Worm (Caenorhabditis elegans): ENCODE measurements around the gene R11G1.1.

The R11G1.1 gene

DNA sequence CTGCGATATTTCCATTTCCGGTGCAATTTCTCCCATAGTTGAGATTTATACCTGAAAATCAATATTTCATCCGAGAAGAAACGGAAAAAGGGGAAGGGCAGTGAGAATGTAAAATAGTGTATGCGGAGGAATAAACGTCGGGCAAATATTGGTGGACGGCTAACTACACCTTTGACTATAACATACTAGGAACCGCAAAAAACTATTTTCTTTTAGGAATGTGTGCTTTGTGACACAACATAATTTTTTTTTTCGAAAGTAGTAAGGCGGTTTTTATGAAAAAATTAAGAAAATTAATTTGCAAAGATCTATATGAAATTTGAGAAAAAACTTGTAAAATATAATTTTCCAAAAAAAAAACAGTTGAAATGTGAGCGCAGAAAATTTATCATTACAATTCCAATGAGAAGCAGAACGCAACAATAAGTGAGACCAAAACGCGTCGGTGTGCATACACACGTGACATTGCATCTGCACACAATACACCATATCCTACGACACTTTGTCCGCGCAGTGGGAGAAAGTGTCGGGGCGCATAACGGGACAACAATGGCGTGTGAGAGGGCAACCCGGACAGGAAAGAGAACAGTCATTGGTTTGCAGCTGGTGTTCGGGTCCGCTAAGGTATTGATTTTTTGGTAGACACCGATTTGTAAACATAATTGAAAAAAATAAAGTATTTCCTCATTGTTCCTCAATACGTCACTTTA lies 9.0 kb upstream of the R11G1.1 start, which contains the start of the genes sax-1 and R11G1.2:
sax-1 (minus strand) TSS at position 51 of the 710 bp plus-strand sequence.
R11G1.2 (plus strand) TSS at position 515 of the 710 bp plus-strand sequence.
- TF ChIP-seq sptf-1 (tag; optimal IDR thresholded peaks at IDR 0.05) (no peak), mep-1 (tag; optimal IDR thresholded peaks at IDR 0.05) (peak; percentile 40), nhr-76 (tag; optimal IDR thresholded peaks at IDR 0.05) (no peak), pha-4 (tag; optimal IDR thresholded peaks at IDR 0.05) (peak; percentile 59), snpc-4 (tag; optimal IDR thresholded peaks at IDR 0.05) (no peak), cnd-1 (tag; optimal IDR thresholded peaks at IDR 0.05) (peak; percentile 5), lsy-2 (tag; optimal IDR thresholded peaks at IDR 0.05) (peak; percentile 6), nhr-237 (tag; optimal IDR thresholded peaks at IDR 0.05) (no peak), blmp-1 (tag; optimal IDR thresholded peaks at IDR 0.05) (no peak), nhr-2 (tag; optimal IDR thresholded peaks at IDR 0.05) (peak; percentile 86), lin-32 (GFP tag; optimal IDR thresholded peaks at IDR 0.05) (peak; percentile 25), mls-2 (tag; optimal IDR thresholded peaks at IDR 0.05) (peak; percentile 3), nhr-12 (tag; optimal IDR thresholded peaks at IDR 0.05) (no peak), lin-13 (tag; optimal IDR thresholded peaks at IDR 0.05) (peak; percentile 73)

DNA sequence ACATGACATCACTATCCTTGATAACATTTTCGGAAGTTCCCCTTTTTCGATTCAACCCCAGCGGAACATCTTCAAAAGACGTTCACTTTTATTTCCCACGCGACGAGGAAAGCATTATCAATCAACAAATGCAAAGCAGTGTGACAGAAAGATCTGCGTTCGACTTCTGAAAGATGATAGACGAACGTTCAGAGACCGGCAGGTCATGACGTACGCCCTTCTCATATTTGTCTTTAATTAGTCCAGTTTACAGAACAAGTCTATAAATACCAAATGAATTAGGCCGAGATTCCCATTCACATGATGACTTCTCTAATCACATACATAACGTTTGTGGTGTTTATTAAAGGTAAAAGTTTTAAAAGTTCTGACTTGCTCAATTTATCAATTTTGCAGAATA lies 4.7 kb upstream of the R11G1.1 start, which contains the start of gene R11G1.11:
R11G1.11 (plus strand) TSS at position 301 of the 400 bp plus-strand sequence.
- TF ChIP-seq elt-3 (tag; optimal IDR thresholded peaks at IDR 0.05) (peak; percentile 0), lin-13 (tag; optimal IDR thresholded peaks at IDR 0.05) (no peak)

DNA sequence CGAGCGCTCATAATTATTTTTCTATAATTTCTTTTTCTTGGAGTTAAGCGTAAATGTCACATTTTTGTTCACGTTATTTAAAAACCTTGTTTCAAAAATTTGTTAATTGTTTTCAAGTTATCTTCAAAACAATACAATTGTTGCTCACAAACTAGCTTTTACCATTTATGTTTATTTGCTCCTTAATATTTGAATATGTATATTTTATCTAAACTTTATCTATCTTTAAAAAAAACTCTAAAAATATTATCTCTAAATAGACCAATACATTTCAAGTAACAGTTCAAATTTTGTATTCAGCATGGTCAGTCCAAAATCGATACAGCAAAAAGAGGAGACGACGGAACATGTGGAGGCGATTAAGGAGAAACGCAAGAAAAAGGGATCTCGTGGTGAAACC lies 3.3 kb upstream of the R11G1.1 start, which contains the start of gene R11G1.7:
R11G1.7 (plus strand) TSS at position 301 of the 400 bp plus-strand sequence.
- TF ChIP-seq nhr-2 (tag; optimal IDR thresholded peaks at IDR 0.05) (no peak), lin-32 (GFP tag; optimal IDR thresholded peaks at IDR 0.05) (no peak), nhr-12 (tag; optimal IDR thresholded peaks at IDR 0.05) (no peak), M03D4.4 (tag; optimal IDR thresholded peaks at IDR 0.05) (no peak), nhr-76 (tag; optimal IDR thresholded peaks at IDR 0.05) (no peak), snpc-4 (tag; optimal IDR thresholded peaks at IDR 0.05) (no peak), nhr-28 (tag; optimal IDR thresholded peaks at IDR 0.05) (no peak), ceh-39 (tag; optimal IDR thresholded peaks at IDR 0.05) (no peak), drap-1 (GFP tag; optimal IDR thresholded peaks at IDR 0.05) (no peak), nhr-237 (tag; optimal IDR thresholded peaks at IDR 0.05) (no peak), cnd-1 (tag; optimal IDR thresholded peaks at IDR 0.05) (no peak), elt-1 (tag; optimal IDR thresholded peaks at IDR 0.05; ENCODE audit: borderline replicate concordance, insufficient read depth) (no peak), bed-3 (GFP tag; optimal IDR thresholded peaks at IDR 0.05) (no peak), mab-5 (tag; optimal IDR thresholded peaks at IDR 0.05) (no peak), sptf-1 (tag; optimal IDR thresholded peaks at IDR 0.05) (no peak), pha-4 (tag; optimal IDR thresholded peaks at IDR 0.05) (no peak), ceh-43 (GFP tag; optimal IDR thresholded peaks at IDR 0.05) (no peak), mep-1 (tag; optimal IDR thresholded peaks at IDR 0.05) (no peak)

DNA sequence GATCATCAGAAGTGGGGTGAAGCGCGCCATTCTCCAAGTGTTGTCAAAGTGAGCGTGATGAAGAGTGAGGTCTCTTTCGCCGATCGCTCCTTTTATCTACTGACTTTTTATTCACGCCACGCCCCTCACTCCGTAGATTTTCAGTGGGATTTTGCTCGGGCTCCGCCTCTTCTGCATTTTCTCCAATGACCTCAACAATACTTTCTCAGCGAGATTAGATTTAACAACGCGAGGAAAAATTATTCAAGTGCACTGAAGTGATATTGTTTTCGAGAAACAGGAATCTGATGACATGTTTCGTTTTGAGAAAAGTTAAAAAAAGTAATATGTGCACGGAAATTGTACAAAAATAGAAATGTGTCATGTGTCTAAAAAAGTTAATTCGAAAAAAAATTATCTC lies 9.6 kb downstream of the R11G1.1 start, which contains the start of gene snet-1:
snet-1 (minus strand) TSS at position 101 of the 400 bp plus-strand sequence.
- TF ChIP-seq unc-62 (GFP tag; optimal IDR thresholded peaks at IDR 0.05) (no peak), ztf-11 (tag; optimal IDR thresholded peaks at IDR 0.05) (no peak), flh-1 (GFP tag; optimal IDR thresholded peaks at IDR 0.05) (no peak), nhr-28 (tag; optimal IDR thresholded peaks at IDR 0.05) (no peak), sem-2 (GFP tag; optimal IDR thresholded peaks at IDR 0.05) (no peak), sptf-1 (tag; optimal IDR thresholded peaks at IDR 0.05) (no peak)

DNA sequence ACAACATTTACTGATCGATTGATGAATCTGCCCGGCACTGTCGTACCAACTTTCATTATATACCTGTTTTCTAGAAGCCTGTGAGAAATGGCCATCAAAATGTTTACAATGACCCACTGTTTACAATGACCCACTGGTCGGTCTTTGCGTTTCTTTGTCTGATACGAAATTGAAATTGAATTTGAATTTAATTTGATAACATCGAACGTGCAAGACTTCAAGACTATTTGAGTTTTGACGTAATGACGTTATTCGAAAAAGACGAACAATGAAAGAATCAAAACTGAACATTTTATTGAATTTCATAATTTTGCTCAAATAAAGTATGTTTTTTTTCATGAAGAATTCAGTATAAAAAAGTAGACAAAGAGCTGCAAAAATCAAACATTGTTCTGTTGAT lies 12.7 kb downstream of the R11G1.1 start, which contains the start of gene C02F12.5:
C02F12.5 (minus strand) TSS at position 101 of the 400 bp plus-strand sequence.
- no peak for TF ChIP-seq ham-2 (GFP tag; optimal IDR thresholded peaks at IDR 0.05)
- no peak for TF ChIP-seq ceh-39 (tag; optimal IDR thresholded peaks at IDR 0.05)
- no peak for TF ChIP-seq nhr-2 (tag; optimal IDR thresholded peaks at IDR 0.05)
- TF ChIP-seq nhr-76 (tag; optimal IDR thresholded peaks at IDR 0.05) = no peak
- no peak for TF ChIP-seq ces-1 (GFP tag; optimal IDR thresholded peaks at IDR 0.05)
- TF ChIP-seq mab-5 (tag; optimal IDR thresholded peaks at IDR 0.05) = no peak
- no peak for TF ChIP-seq unc-62 (GFP tag; optimal IDR thresholded peaks at IDR 0.05)
- TF ChIP-seq ceh-83 (GFP tag; optimal IDR thresholded peaks at IDR 0.05) = no peak
- no peak for TF ChIP-seq nhr-237 (tag; optimal IDR thresholded peaks at IDR 0.05)
- no peak for TF ChIP-seq nhr-12 (tag; optimal IDR thresholded peaks at IDR 0.05)
- no peak for TF ChIP-seq lsy-2 (tag; optimal IDR thresholded peaks at IDR 0.05)
- TF ChIP-seq ceh-43 (GFP tag; optimal IDR thresholded peaks at IDR 0.05) = no peak
- TF ChIP-seq bed-3 (GFP tag; optimal IDR thresholded peaks at IDR 0.05) = no peak
- TF ChIP-seq lin-32 (GFP tag; optimal IDR thresholded peaks at IDR 0.05) = no peak
- no peak for TF ChIP-seq lin-13 (tag; optimal IDR thresholded peaks at IDR 0.05)
- TF ChIP-seq mep-1 (tag; optimal IDR thresholded peaks at IDR 0.05) = no peak
- no peak for TF ChIP-seq elt-3 (tag; optimal IDR thresholded peaks at IDR 0.05)
- TF ChIP-seq unc-39 (tag; optimal IDR thresholded peaks at IDR 0.05) = no peak
